Worm (Caenorhabditis elegans): Measurements from ENCODE around the gene R10E4.7.

Gene R10E4.7

DNA sequence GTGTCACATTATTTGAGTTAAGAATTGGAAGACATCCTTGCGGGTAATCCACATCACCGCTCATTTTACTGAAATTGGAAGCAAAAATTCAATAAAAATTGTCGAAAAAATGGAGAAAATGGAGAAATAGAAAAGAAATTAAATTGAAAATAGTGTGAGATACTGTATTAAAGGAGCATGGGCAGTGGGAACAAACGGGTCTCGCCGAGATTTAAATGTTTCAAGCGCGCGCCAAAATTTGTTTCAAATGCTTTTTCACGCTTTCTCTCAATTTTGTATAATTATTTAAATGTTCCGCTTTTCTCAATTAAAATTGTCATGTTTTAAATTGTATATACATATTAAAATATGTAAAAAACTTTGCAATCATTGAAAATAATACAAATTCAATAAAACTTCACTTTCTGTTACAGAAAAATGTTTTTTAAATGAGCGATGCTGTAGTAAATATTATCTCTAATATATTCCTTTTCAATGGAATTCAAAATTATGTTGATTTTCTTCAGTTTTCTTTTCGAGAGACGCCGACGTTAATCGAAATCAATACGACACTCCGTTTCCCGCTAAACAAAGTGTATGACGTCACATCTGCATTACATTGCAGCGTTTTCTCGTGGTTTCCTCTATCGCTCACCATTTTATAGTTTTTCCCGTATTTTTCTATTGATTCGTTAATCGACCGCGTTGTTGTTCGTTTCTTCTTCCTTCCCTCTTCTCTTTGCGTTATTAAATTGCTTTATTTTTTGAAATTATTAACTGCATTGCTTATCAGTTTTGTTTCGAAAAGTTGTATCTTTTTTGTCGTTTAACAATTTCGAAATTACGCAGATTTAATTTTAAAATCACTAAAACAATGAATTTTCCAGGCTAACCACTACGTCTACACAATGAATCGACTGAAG is 18.7 kb downstream of the R10E4.7 start, which contains the start of the genes evl-14 and dcn-1:
TSS of gene evl-14 (minus strand) at position 68 of the 902 bp plus-strand sequence.
TSS of gene dcn-1 (plus strand) at position 852 of the 902 bp plus-strand sequence.
- TF ChIP-seq nfya-1 (tag; optimal IDR thresholded peaks at IDR 0.05) (peak; percentile 27), nhr-232 (tag; optimal IDR thresholded peaks at IDR 0.05) (no peak), elt-2 (tag; optimal IDR thresholded peaks at IDR 0.05) (peak; percentile 32), ref-2 (tag; optimal IDR thresholded peaks at IDR 0.05) (no peak), ceh-48 (tag; optimal IDR thresholded peaks at IDR 0.05) (peak; percentile 63), hlh-6 (tag; optimal IDR thresholded peaks at IDR 0.05) (no peak), pax-1 (tag; optimal IDR thresholded peaks at IDR 0.05) (peak; percentile 67), pat-9 (tag; optimal IDR thresholded peaks at IDR 0.05) (no peak), hlh-30 (tag; optimal IDR thresholded peaks at IDR 0.05; ENCODE audit: insufficient read depth) (peak; percentile 63), ceh-31 (tag; optimal IDR thresholded peaks at IDR 0.05) (peak; percentile 58), unc-55 (GFP tag; optimal IDR thresholded peaks at IDR 0.05) (peak; percentile 58), ceh-34 (tag; optimal IDR thresholded peaks at IDR 0.05) (no peak), pha-2 (tag; optimal IDR thresholded peaks at IDR 0.05) (no peak), tbx-2 (tag; optimal IDR thresholded peaks at IDR 0.05) (peak; percentile 15), rnt-1 (tag; optimal IDR thresholded peaks at IDR 0.05) (no peak), madf-2 (tag; optimal IDR thresholded peaks at IDR 0.05) (no peak), ceh-30 (tag; optimal IDR thresholded peaks at IDR 0.05) (peak; percentile 12)

DNA sequence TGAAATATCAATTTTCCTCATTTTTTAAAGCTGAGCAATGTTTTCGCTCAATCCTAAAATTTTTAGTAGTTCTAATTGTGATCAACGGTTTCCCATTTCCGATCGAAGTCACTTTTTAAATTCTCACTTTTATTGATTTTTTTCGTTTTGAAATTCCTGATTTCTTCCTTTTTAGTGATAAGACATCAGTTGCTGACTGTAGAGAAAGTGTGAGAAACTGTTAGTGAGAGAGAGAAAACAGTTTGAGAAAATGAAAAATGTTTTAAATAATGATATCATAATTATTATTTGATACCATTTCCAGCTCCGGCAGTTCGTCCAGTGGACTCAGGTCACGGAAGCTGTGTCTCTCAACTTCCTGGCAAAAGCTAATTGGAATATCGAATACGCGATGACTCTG is 19.9 kb downstream of the R10E4.7 start:
- TF ChIP-seq ztf-16 (tag; optimal IDR thresholded peaks at IDR 0.05) (no peak), ama-1 (optimal IDR thresholded peaks at IDR 0.05) (no peak), npax-4 (tag; optimal IDR thresholded peaks at IDR 0.05) (no peak), pag-3 (tag; optimal IDR thresholded peaks at IDR 0.05; ENCODE audit: borderline replicate concordance) (no peak), ceh-18 (tag; optimal IDR thresholded peaks at IDR 0.05) (no peak), syd-9 (tag; optimal IDR thresholded peaks at IDR 0.05) (no peak), ets-4 (tag; optimal IDR thresholded peaks at IDR 0.05) (no peak), ceh-31 (tag; optimal IDR thresholded peaks at IDR 0.05) (no peak), nhr-11 (tag; optimal IDR thresholded peaks at IDR 0.05) (no peak), K02D7.2 (tag; optimal IDR thresholded peaks at IDR 0.05) (no peak), nfya-1 (tag; optimal IDR thresholded peaks at IDR 0.05) (no peak), fax-1 (tag; optimal IDR thresholded peaks at IDR 0.05) (no peak), dmd-4 (tag; optimal IDR thresholded peaks at IDR 0.05; ENCODE audit: borderline replicate concordance) (no peak), ceh-48 (tag; optimal IDR thresholded peaks at IDR 0.05) (no peak)

DNA sequence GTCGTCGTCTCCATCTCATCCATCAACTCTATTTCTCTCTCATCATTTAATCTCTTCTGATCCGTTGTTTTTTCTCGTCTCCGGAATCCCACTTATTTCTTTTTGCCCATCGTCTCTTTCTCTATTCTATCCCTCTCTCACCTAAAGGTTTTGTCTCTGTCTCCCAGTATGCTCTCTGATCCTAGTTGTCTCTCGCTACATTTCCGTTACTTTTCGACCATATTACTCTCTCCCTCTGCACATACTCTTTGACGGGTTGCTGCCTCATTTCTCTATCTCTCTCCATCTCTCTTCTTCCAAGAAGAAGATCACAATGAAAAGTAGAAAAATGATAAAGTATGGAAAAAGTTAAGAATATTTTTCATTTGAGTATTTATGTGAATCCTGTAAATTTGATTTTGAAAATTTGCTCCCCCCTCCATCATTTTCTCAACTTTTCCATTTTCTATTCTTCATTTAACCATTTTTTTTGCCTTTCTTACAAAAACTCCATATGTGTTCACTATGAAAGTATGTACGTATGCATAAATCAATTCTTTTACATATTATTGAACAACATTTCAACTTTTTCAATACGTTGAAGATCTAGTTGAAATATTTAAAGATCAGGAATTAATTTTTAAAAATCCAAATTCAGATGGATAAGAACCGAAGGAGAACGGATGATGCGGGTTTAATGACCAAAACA is 22.6 kb downstream of the R10E4.7 start, which contains the start of gene tag-131:
TSS of gene tag-131 (plus strand) at position 638 of the 688 bp plus-strand sequence.
- no peak for TF ChIP-seq fax-1 (tag; optimal IDR thresholded peaks at IDR 0.05)
- no peak for TF ChIP-seq ceh-14 (tag; optimal IDR thresholded peaks at IDR 0.05)
- TF ChIP-seq pqm-1 (tag; optimal IDR thresholded peaks at IDR 0.05), result no peak
- no peak for TF ChIP-seq mec-3 (tag; optimal IDR thresholded peaks at IDR 0.05; ENCODE audit: borderline replicate concordance)
- TF ChIP-seq hlh-30 (tag; optimal IDR thresholded peaks at IDR 0.05; ENCODE audit: insufficient read depth), result no peak
- TF ChIP-seq ceh-30 (tag; optimal IDR thresholded peaks at IDR 0.05), result no peak
- TF ChIP-seq nfya-1 (tag; optimal IDR thresholded peaks at IDR 0.05), result peak; percentile 63
- peak; percentile 31 for TF ChIP-seq tbx-2 (tag; optimal IDR thresholded peaks at IDR 0.05)
- TF ChIP-seq ceh-18 (tag; optimal IDR thresholded peaks at IDR 0.05), result peak; percentile 36
- peak; percentile 81 for TF ChIP-seq unc-55 (GFP tag; optimal IDR thresholded peaks at IDR 0.05)
- TF ChIP-seq elt-4 (tag; optimal IDR thresholded peaks at IDR 0.05), result no peak
- TF ChIP-seq hlh-6 (tag; optimal IDR thresholded peaks at IDR 0.05), result no peak

DNA sequence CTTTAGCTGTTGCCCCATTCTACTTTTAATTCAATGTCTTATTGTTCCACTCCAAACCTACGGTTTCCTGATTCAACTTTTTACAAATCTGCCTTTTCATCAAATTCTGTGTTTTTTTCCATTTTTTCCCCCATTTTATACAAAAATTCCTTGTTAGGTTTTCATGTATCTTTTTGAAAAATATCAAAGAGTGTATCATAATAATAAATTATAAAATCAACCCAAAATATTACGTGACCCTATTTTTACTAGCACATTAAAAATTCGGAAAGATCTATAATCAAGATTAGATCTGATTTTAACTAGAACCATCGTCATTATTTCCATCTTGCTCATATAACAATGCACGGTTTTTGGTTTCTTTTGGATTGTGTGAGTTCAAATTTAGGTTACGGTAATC is 25.5 kb downstream of the R10E4.7 start, which contains the start of gene H38K22.6:
TSS of gene H38K22.6 (plus strand) at position 301 of the 400 bp plus-strand sequence.
- TF ChIP-seq pqm-1 (tag; optimal IDR thresholded peaks at IDR 0.05) (no peak), rnt-1 (tag; optimal IDR thresholded peaks at IDR 0.05) (no peak), gmeb-2 (tag; optimal IDR thresholded peaks at IDR 0.05) (no peak), pros-1 (tag; optimal IDR thresholded peaks at IDR 0.05) (no peak), lin-11 (tag; optimal IDR thresholded peaks at IDR 0.05) (no peak), ceh-14 (tag; optimal IDR thresholded peaks at IDR 0.05) (no peak), ceh-2 (tag; optimal IDR thresholded peaks at IDR 0.05) (no peak), dmd-4 (tag; optimal IDR thresholded peaks at IDR 0.05; ENCODE audit: borderline replicate concordance) (no peak), ceh-31 (tag; optimal IDR thresholded peaks at IDR 0.05) (no peak), hlh-13 (GFP tag; optimal IDR thresholded peaks at IDR 0.05) (no peak), ama-1 (optimal IDR thresholded peaks at IDR 0.05) (no peak), C08G9.2 (tag; optimal IDR thresholded peaks at IDR 0.05) (no peak), syd-9 (tag; optimal IDR thresholded peaks at IDR 0.05) (no peak), hlh-15 (tag; optimal IDR thresholded peaks at IDR 0.05) (no peak)

All from whole organism, late embryonic.